Worm (Caenorhabditis elegans) whole organism, early embryonic: ENCODE data around the gene lin-40.

Experiments used
- F13C5.2 ChIP-seq: sonication (generic microtip); optimal IDR thresholded peaks from 2 replicates; lab custom pipeline; 2017; ENCODE audit warnings: mild to moderate bottlenecking, missing genetic modification characterization, inconsistent platforms, missing compliant biosample characterization
- aly-1 ChIP-seq: sonication (generic microtip); optimal IDR thresholded peaks from 2 replicates; lab custom pipeline; 2016; ENCODE audit warnings: missing genetic modification characterization, missing compliant biosample characterization
- ama-1 ChIP-seq: fragments of 150-350 bp; optimal IDR thresholded peaks from 2 replicates; lab custom pipeline; 2014
- ceh-36 ChIP-seq: sonication (generic microtip); optimal IDR thresholded peaks from 2 replicates; lab custom pipeline; 2016; ENCODE audit warnings: missing genetic modification characterization, inconsistent platforms, missing compliant biosample characterization
- hmbx-1 ChIP-seq: sonication (generic microtip); optimal IDR thresholded peaks from 2 replicates; lab custom pipeline; 2016; ENCODE audit warnings: mild to moderate bottlenecking, missing genetic modification characterization, missing compliant biosample characterization
- hmg-4 ChIP-seq: fragments of 200-800 bp; sonication (Bioruptor generic); optimal IDR thresholded peaks from 2 replicates; lab custom pipeline; 2018; ENCODE audit warnings: mild to moderate bottlenecking, missing genetic modification characterization, missing compliant biosample characterization
- hnd-1 ChIP-seq: sonication (generic microtip); optimal IDR thresholded peaks from 2 replicates; lab custom pipeline; 2016; ENCODE audit warnings: missing genetic modification characterization, missing compliant biosample characterization
- pes-1 ChIP-seq: fragments of 200-800 bp; sonication (Bioruptor generic); IDR thresholded peaks from 2 replicates; pipeline ENCODE4 v1.3.6; 2022; ENCODE audit warnings: missing genetic modification reagents, missing genetic modification characterization, missing compliant biosample characterization
- tbx-11 ChIP-seq: fragments of 200-800 bp; sonication (Bioruptor generic); IDR thresholded peaks from 2 replicates; pipeline ENCODE4 v1.3.6; 2022; ENCODE audit warnings: missing genetic modification characterization, missing compliant biosample characterization
- tbx-37 ChIP-seq: fragments of 200-800 bp; sonication (Bioruptor generic); conservative IDR thresholded peaks from 2 replicates; pipeline ENCODE4 v1.3.6; 2022; ENCODE audit warnings: missing genetic modification reagents, missing genetic modification characterization, missing compliant biosample characterization

- no peak for TF ChIP-seq tbx-37 (GFP tag; lab: Robert Waterston, UW)
- TF ChIP-seq hnd-1 (tag; lab: Kevin White, UChicago) = no peak
- no peak for TF ChIP-seq pes-1
- TF ChIP-seq F13C5.2 (tag; lab: Kevin White, UChicago) = no peak
- TF ChIP-seq hmbx-1 (tag; lab: Kevin White, UChicago) = no peak
- TF ChIP-seq ama-1 (lab: Kevin White, UChicago) = no peak
- TF ChIP-seq tbx-11 = no peak
- no peak for TF ChIP-seq hmg-4 (GFP tag; lab: Kevin White, UChicago)
- TF ChIP-seq aly-1 (tag; lab: Kevin White, UChicago) = no peak
- TF ChIP-seq ceh-36 (tag; lab: Kevin White, UChicago) = no peak
These were observed 12.2 kb upstream of the lin-40 start for ce11 chrV:3692613-3693012.
